4 fruit fly cellular contexts compared by ENCODE assay signal in the genomic region with DNA sequence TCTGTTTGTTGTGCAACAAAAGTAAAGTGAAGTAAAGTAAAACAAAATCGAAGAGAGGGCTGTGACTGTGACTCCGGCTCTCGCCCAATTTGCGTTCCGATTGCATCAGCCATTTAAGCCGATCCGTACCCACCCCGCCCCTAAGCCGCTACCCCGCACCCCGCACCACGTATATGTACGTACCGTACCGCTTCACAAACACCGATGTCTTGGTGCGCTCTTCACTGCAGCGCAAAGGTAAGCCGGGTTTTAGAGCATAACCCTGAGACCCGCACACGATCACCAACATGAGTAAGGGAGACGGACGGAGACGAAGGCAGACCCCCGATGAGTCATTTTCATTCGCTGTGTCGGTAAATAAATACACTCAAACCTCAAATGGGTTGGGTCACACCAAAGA.
A peak's percentile ranks its signal among the peaks of the same experiment; 100 is the strongest.
TF ChIP-seq lines count a peak whose summit lies in the region.

No protein-coding gene starts in this region.

- TF ChIP-seq CTCF in whole organism, embryonic (GFP tag; optimal IDR thresholded peaks at IDR 0.05; lab: Kevin White, UChicago): no peak

TF ChIP-seq in whole organism, adult, 20 proteins besides CTCF, POLR2A, EP300 and RAD21:
- TF ChIP-seq tj (GFP tag; optimal IDR thresholded peaks at IDR 0.05; lab: Kevin White, UChicago) (peak; percentile 89), CG33017 (tag; optimal IDR thresholded peaks at IDR 0.05; lab: Kevin White, UChicago) (no peak)

TF ChIP-seq in whole organism, embryonic, 481 proteins besides CTCF, POLR2A, EP300 and RAD21 (continues in another document):
- TF ChIP-seq CG6272 (GFP tag; IDR thresholded peaks at IDR 0.05; lab: Robert Waterston, UW) (0 out of 2 replicates have a peak, but pooled peaks have one; percentile 32), pan (optimal IDR thresholded peaks at IDR 0.05; lab: Kevin White, UChicago) (no peak), pan (GFP tag; optimal IDR thresholded peaks at IDR 0.05 in 1 of 2, IDR thresholded peaks at IDR 0.05 in 1 of 2) (peak in 1 of 2 experiments; percentile 9), CG1832 (GFP tag; optimal IDR thresholded peaks at IDR 0.05; lab: Kevin White, UChicago) (peak; percentile 33), CG11398 (GFP tag; optimal IDR thresholded peaks at IDR 0.05; lab: Kevin White, UChicago) (no peak), chif (GFP tag; optimal IDR thresholded peaks at IDR 0.05; lab: Kevin White, UChicago) (no peak), CG8388 (GFP tag; optimal IDR thresholded peaks at IDR 0.05; lab: Kevin White, UChicago) (no peak), jing (GFP tag; optimal IDR thresholded peaks at IDR 0.05; lab: Kevin White, UChicago) (no peak), CG8924 (tag; optimal IDR thresholded peaks at IDR 0.05; lab: Kevin White, UChicago) (no peak), cwo (GFP tag; optimal IDR thresholded peaks at IDR 0.05; lab: Kevin White, UChicago) (no peak), ab (GFP tag; optimal IDR thresholded peaks at IDR 0.05; lab: Kevin White, UChicago) (no peak), chinmo (GFP tag; IDR thresholded peaks at IDR 0.05; lab: Robert Waterston, UW; ENCODE audit: partially characterized antibody) (peak; percentile 72; the same call in 1 of the 4 replicates), kay (GFP tag; optimal IDR thresholded peaks at IDR 0.05; lab: Kevin White, UChicago) (peak; percentile 71), Atf3 (GFP tag; optimal IDR thresholded peaks at IDR 0.05; lab: Kevin White, UChicago) (no peak), CG10543 (GFP tag; optimal IDR thresholded peaks at IDR 0.05; lab: Kevin White, UChicago) (peak; percentile 11), Kr (GFP tag; optimal IDR thresholded peaks at IDR 0.05; lab: Kevin White, UChicago) (peak; percentile 34), sd (tag; optimal IDR thresholded peaks at IDR 0.05; lab: Kevin White, UChicago) (no peak), GATAe (GFP tag; conservative IDR thresholded peaks at IDR 0.05; lab: Robert Waterston, UW) (no peak), Fer1 (GFP tag; optimal IDR thresholded peaks at IDR 0.05; lab: Kevin White, UChicago) (no peak), CG2202 (tag; optimal IDR thresholded peaks at IDR 0.05; lab: Kevin White, UChicago) (no peak), fd96Cb (tag; optimal IDR thresholded peaks at IDR 0.05; lab: Kevin White, UChicago) (no peak), CG15601 (tag; optimal IDR thresholded peaks at IDR 0.05; lab: Kevin White, UChicago) (no peak), PHDP (tag; optimal IDR thresholded peaks at IDR 0.05; lab: Kevin White, UChicago) (no peak), ham (GFP tag; IDR thresholded peaks at IDR 0.05; lab: Robert Waterston, UW) (no peak), kni (GFP tag; optimal IDR thresholded peaks at IDR 0.05; lab: Kevin White, UChicago) (peak; percentile 97), slou (GFP tag; optimal IDR thresholded peaks at IDR 0.05; lab: Kevin White, UChicago) (no peak), tin (GFP tag; optimal IDR thresholded peaks at IDR 0.05; lab: Kevin White, UChicago) (no peak), D19B (GFP tag; optimal IDR thresholded peaks at IDR 0.05; lab: Kevin White, UChicago) (no peak)

TF ChIP-seq in whole organism, prepupa, 60 proteins besides CTCF, POLR2A, EP300 and RAD21:
- TF ChIP-seq Hr38 (GFP tag; optimal IDR thresholded peaks at IDR 0.05; lab: Kevin White, UChicago) (no peak), Sox15 (GFP tag; optimal IDR thresholded peaks at IDR 0.05; lab: Kevin White, UChicago) (no peak), CG1621 (tag; optimal IDR thresholded peaks at IDR 0.05; lab: Kevin White, UChicago) (peak; percentile 22), Gug (GFP tag; IDR thresholded peaks at IDR 0.05; lab: Robert Waterston, UW) (no peak), eg (GFP tag; IDR thresholded peaks at IDR 0.05; lab: Robert Waterston, UW) (no peak)
TF ChIP-seq in whole organism, prepupa: peak in this region for 1.

TF ChIP-seq in whole organism, wandering third instar larva, 38 proteins besides CTCF, POLR2A, EP300 and RAD21:
- TF ChIP-seq Hnf4 (GFP tag; optimal IDR thresholded peaks at IDR 0.05; lab: Kevin White, UChicago) (no peak), Jra (GFP tag; optimal IDR thresholded peaks at IDR 0.05; lab: Kevin White, UChicago) (peak; percentile 14)
